Fruit fly (Drosophila melanogaster): ENCODE results near the gene CG31145.

DNA sequence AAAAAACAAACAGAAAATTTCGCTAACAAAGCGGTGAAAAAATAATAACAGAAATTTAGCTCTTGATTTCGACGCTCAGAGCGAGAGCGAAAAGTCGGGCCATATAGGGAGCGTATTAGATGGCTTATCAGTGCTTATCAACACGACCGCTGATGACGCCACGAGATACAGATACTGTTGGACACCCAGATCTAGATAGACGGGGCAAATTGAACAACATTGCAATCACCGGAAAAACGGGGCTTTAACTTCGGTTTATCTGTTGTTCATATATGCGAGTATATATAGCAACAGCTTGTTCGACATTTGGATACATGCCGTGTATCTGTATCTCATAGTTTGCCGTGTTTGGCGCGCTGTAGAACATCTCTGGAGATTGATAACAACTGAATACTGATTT is 876 bp downstream of the CG31145 start:
- TF ChIP-seq Eip75B (GFP tag; optimal IDR thresholded peaks at IDR 0.05) (no peak), spab (GFP tag; optimal IDR thresholded peaks at IDR 0.05) (no peak), achi (GFP tag; optimal IDR thresholded peaks at IDR 0.05) (no peak), CG10669 (GFP tag; optimal IDR thresholded peaks at IDR 0.05) (no peak), Hr39 (GFP tag; optimal IDR thresholded peaks at IDR 0.05) (no peak)

Measured in whole organism, prepupa.